Worm (Caenorhabditis elegans) whole organism, young adult: ENCODE measurements around the gene C28H8.3.

Experiments used
- B0336.3 ChIP-seq: fragments of 200-800 bp; sonication (Bioruptor generic); IDR thresholded peaks from 2 replicates; pipeline ENCODE4 v1.3.6; 2022; ENCODE audit warnings: missing genetic modification characterization, missing compliant biosample characterization
- C06A6.2 ChIP-seq: fragments of 200-800 bp; sonication (Bioruptor generic); conservative IDR thresholded peaks from 2 replicates; pipeline ENCODE4 v1.3.6; 2022; ENCODE audit warnings: missing genetic modification characterization, missing compliant biosample characterization
- F10E7.11 ChIP-seq: sonication (generic microtip); optimal IDR thresholded peaks from 2 replicates; lab custom pipeline; 2017; ENCODE audit warnings: mild to moderate bottlenecking, missing genetic modification characterization, moderate library complexity, missing compliant biosample characterization
- F22D6.2 ChIP-seq: sonication (generic microtip); optimal IDR thresholded peaks from 2 replicates; lab custom pipeline; 2016; ENCODE audit warnings: mild to moderate bottlenecking, missing genetic modification characterization, missing compliant biosample characterization
- F33H1.4 ChIP-seq: fragments of 200-800 bp; sonication (Bioruptor generic); IDR thresholded peaks from 2 replicates; pipeline ENCODE4 v1.3.6; 2022; ENCODE audit warnings: missing genetic modification reagents, missing genetic modification characterization, missing compliant biosample characterization
- F49E8.2 ChIP-seq: sonication (generic microtip); optimal IDR thresholded peaks from 3 replicates; lab custom pipeline; 2017; ENCODE audit warnings: missing genetic modification characterization, mild to moderate bottlenecking, missing compliant biosample characterization, antibody characterized with exemption, moderate library complexity; ENCODE audit not compliant: insufficient read depth
- K11D2.4 ChIP-seq: fragments of 200-800 bp; sonication (Bioruptor generic); IDR thresholded peaks from 2 replicates; pipeline ENCODE4 v1.3.6; 2022; ENCODE audit warnings: missing genetic modification reagents, missing genetic modification characterization, missing compliant biosample characterization
- ZK185.1 ChIP-seq: sonication (generic microtip); optimal IDR thresholded peaks from 2 replicates; lab custom pipeline; 2016; ENCODE audit warnings: mild to moderate bottlenecking, missing genetic modification characterization, missing compliant biosample characterization; ENCODE audit not compliant: poor library complexity, severe bottlenecking
- atf-7 ChIP-seq: sonication (generic microtip); optimal IDR thresholded peaks from 2 replicates; lab custom pipeline; 2017; ENCODE audit warnings: mild to moderate bottlenecking, missing genetic modification characterization, missing compliant biosample characterization
- attf-5 ChIP-seq: fragments of 200-800 bp; sonication (Bioruptor generic); optimal IDR thresholded peaks from 2 replicates; lab custom pipeline; 2018; ENCODE audit warnings: mild to moderate bottlenecking, missing genetic modification characterization, missing compliant biosample characterization
- ceh-100 ChIP-seq: fragments of 200-800 bp; sonication (Bioruptor generic); IDR thresholded peaks from 2 replicates; pipeline ENCODE4 v1.3.6; 2022; ENCODE audit warnings: missing genetic modification reagents, missing genetic modification characterization, missing compliant biosample characterization
- ceh-58 ChIP-seq: fragments of 200-800 bp; sonication (Bioruptor generic); IDR thresholded peaks from 2 replicates; pipeline ENCODE4 v1.3.6; 2022; ENCODE audit warnings: missing genetic modification characterization, missing compliant biosample characterization
- ceh-79 ChIP-seq: sonication (generic microtip); optimal IDR thresholded peaks from 2 replicates; lab custom pipeline; 2017; ENCODE audit warnings: mild to moderate bottlenecking, missing genetic modification characterization, missing compliant biosample characterization
- ceh-91 ChIP-seq: fragments of 200-800 bp; sonication (Bioruptor generic); IDR thresholded peaks from 2 replicates; pipeline ENCODE4 v1.3.6; 2022; ENCODE audit warnings: missing genetic modification reagents, missing genetic modification characterization, missing compliant biosample characterization
- chd-7 ChIP-seq: sonication (generic microtip); optimal IDR thresholded peaks from 2 replicates; lab custom pipeline; 2016; ENCODE audit warnings: mild to moderate bottlenecking, missing genetic modification characterization, moderate library complexity, missing compliant biosample characterization
- egl-44 ChIP-seq: fragments of 200-800 bp; sonication (Bioruptor generic); IDR thresholded peaks from 2 replicates; pipeline ENCODE4 v1.3.6; 2022; ENCODE audit warnings: missing genetic modification reagents, missing genetic modification characterization, missing compliant biosample characterization
- ekl-4 ChIP-seq: fragments of 200-800 bp; sonication (Bioruptor generic); IDR thresholded peaks from 2 replicates; pipeline ENCODE4 v1.3.6; 2022; ENCODE audit warnings: missing genetic modification reagents, missing genetic modification characterization, missing compliant biosample characterization
- ets-4 ChIP-seq: fragments of 200-800 bp; sonication (Bioruptor generic); optimal IDR thresholded peaks from 2 replicates; lab custom pipeline; 2018; ENCODE audit warnings: mild to moderate bottlenecking, missing genetic modification characterization, missing compliant biosample characterization
- hrde-1 ChIP-seq: sonication (generic microtip); optimal IDR thresholded peaks from 2 replicates; lab custom pipeline; 2016; ENCODE audit warnings: missing genetic modification characterization, mild to moderate bottlenecking, missing compliant biosample characterization, moderate library complexity, missing genotype, missing genetic modification reagents, borderline replicate concordance
- lin-26 ChIP-seq: fragments of 200-800 bp; sonication (Bioruptor generic); IDR thresholded peaks from 2 replicates; pipeline ENCODE4 v1.3.6; 2022; ENCODE audit warnings: missing genetic modification reagents, missing genetic modification characterization, missing compliant biosample characterization
- lsy-27 ChIP-seq: sonication (generic microtip); optimal IDR thresholded peaks from 2 replicates; lab custom pipeline; 2017; ENCODE audit warnings: missing genetic modification characterization, mild to moderate bottlenecking, missing compliant biosample characterization, antibody characterized with exemption, missing genotype, borderline replicate concordance; ENCODE audit not compliant: insufficient read depth
- madf-10 ChIP-seq: sonication (generic microtip); optimal IDR thresholded peaks from 2 replicates; lab custom pipeline; 2016; ENCODE audit warnings: mild to moderate bottlenecking, missing genetic modification characterization, missing compliant biosample characterization
- madf-6 ChIP-seq: fragments of 200-800 bp; sonication (Bioruptor generic); IDR thresholded peaks from 2 replicates; pipeline ENCODE4 v1.3.6; 2022; ENCODE audit warnings: missing genetic modification reagents, missing genetic modification characterization, missing compliant biosample characterization
- madf-8 ChIP-seq: fragments of 200-800 bp; sonication (Bioruptor generic); conservative IDR thresholded peaks from 2 replicates; pipeline ENCODE4 v1.3.6; 2022; ENCODE audit warnings: missing genetic modification reagents, missing genetic modification characterization, missing compliant biosample characterization
- mcd-1 ChIP-seq: fragments of 200-800 bp; sonication (Bioruptor generic); IDR thresholded peaks from 2 replicates; pipeline ENCODE4 v1.3.6; 2022; ENCODE audit warnings: missing genetic modification reagents, missing genetic modification characterization, missing compliant biosample characterization
- nfya-1 ChIP-seq: sonication (generic microtip); optimal IDR thresholded peaks from 2 replicates; lab custom pipeline; 2017; ENCODE audit warnings: antibody characterized with exemption, missing compliant biosample characterization, missing genetic modification characterization, borderline replicate concordance; ENCODE audit not compliant: insufficient read depth
- nhr-179 ChIP-seq: sonication (generic microtip); optimal IDR thresholded peaks from 2 replicates; lab custom pipeline; 2016; ENCODE audit warnings: mild to moderate bottlenecking, missing genetic modification characterization, missing compliant biosample characterization
- rcor-1 ChIP-seq: fragments of 200-800 bp; sonication (Bioruptor generic); IDR thresholded peaks from 2 replicates; pipeline ENCODE4 v1.3.6; 2022; ENCODE audit warnings: missing genetic modification reagents, missing genetic modification characterization, missing compliant biosample characterization
- rec-8 ChIP-seq, 2 experiments: sonication (generic microtip); optimal IDR thresholded peaks; 2 replicates each; lab custom pipeline; 2016; ENCODE audit warnings: mild to moderate bottlenecking in 2 of 2, missing genetic modification characterization in 2 of 2, missing genetic modification reagents in 2 of 2, missing genotype in 2 of 2, missing biosample characterization in 1 of 2, missing compliant biosample characterization in 1 of 2, moderate library complexity in 1 of 2
- sdz-38 ChIP-seq: sonication (generic microtip); optimal IDR thresholded peaks from 2 replicates; lab custom pipeline; 2016; ENCODE audit warnings: missing genotype, missing genetic modification characterization, missing compliant biosample characterization
- sea-2 ChIP-seq: fragments of 200-800 bp; sonication (Bioruptor generic); IDR thresholded peaks from 2 replicates; pipeline ENCODE4 v1.3.6; 2022; ENCODE audit warnings: missing genetic modification characterization, missing compliant biosample characterization
- snpc-4 ChIP-seq, 5 experiments: fragments of 150-350 bp in 1 of 5; sonication (generic microtip) in 4 of 5; optimal IDR thresholded peaks; 2 replicates each; lab custom pipeline; 2014 to 2018; ENCODE audit warnings: missing genetic modification characterization in 5 of 5, missing biosample characterization in 3 of 5, antibody characterized with exemption in 2 of 5, mild to moderate bottlenecking in 2 of 5, missing compliant biosample characterization in 2 of 5, missing genotype in 2 of 5, moderate library complexity in 2 of 5, missing genetic modification reagents in 1 of 5
- sptf-2 ChIP-seq: fragments of 200-800 bp; sonication (Bioruptor generic); optimal IDR thresholded peaks from 2 replicates; lab custom pipeline; 2018; ENCODE audit warnings: mild to moderate bottlenecking, missing genetic modification characterization, missing compliant biosample characterization
- tbp1 ChIP-seq: fragments of 200-800 bp; sonication (Bioruptor generic); optimal IDR thresholded peaks from 2 replicates; lab custom pipeline; 2018; ENCODE audit warnings: mild to moderate bottlenecking, missing genetic modification characterization, missing compliant biosample characterization
- tlf-1 ChIP-seq: fragments of 200-800 bp; sonication (Bioruptor generic); optimal IDR thresholded peaks from 2 replicates; lab custom pipeline; 2018; ENCODE audit warnings: mild to moderate bottlenecking, missing genetic modification characterization, missing compliant biosample characterization
- ztf-18 ChIP-seq: sonication (generic microtip); optimal IDR thresholded peaks from 2 replicates; lab custom pipeline; 2016; ENCODE audit warnings: missing genotype, mild to moderate bottlenecking, missing genetic modification characterization, missing compliant biosample characterization
- ztf-28 ChIP-seq: fragments of 200-800 bp; sonication (Bioruptor generic); IDR thresholded peaks from 2 replicates; pipeline ENCODE4 v1.3.6; 2022; ENCODE audit warnings: missing genetic modification reagents, missing genetic modification characterization, missing compliant biosample characterization
- ztf-3 ChIP-seq: fragments of 200-800 bp; sonication (Bioruptor generic); optimal IDR thresholded peaks from 2 replicates; lab custom pipeline; 2018; ENCODE audit warnings: mild to moderate bottlenecking, missing genetic modification characterization, missing compliant biosample characterization

Gene C28H8.3

DNA sequence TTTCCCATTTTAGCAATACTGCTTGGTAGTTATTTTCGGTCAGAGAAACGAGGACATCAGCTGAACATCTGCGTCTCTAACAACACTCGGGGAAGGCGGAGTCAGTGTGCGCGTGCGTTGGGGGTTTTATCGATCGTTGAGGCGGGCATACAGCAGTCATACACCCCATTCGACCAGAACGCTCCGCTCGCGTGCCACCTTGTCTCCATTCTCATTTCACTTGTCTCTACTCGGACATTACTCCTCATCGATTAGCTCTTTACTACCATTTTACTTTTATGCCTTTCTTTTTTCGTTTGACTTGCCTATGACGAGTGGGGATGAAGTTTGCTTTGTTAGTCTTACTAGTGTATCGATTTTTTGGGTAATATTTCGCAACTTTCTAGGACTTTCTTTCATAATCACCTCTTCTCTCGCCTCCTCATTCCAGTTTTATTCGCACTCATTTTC, 32.0 kb downstream of the C28H8.3 start (continued):
- no peak for TF ChIP-seq lsy-27
- TF ChIP-seq attf-5 (GFP tag; lab: Kevin White, UChicago), result peak; percentile 66
- no peak for TF ChIP-seq sptf-2 (GFP tag; lab: Kevin White, UChicago)
- TF ChIP-seq F33H1.4, result peak; percentile 38; the same call in 1 of the 2 replicates
- TF ChIP-seq madf-10 (tag; lab: Kevin White, UChicago), result peak; percentile 44
- TF ChIP-seq egl-44 (GFP tag; lab: Robert Waterston, UW), result peak; percentile 57; the same call in 1 of the 2 replicates
- TF ChIP-seq ceh-100 (GFP tag; lab: Robert Waterston, UW), result no peak
- peak; percentile 17; the same call in 1 of the 2 replicates for TF ChIP-seq C06A6.2 (GFP tag; lab: Robert Waterston, UW)
- TF ChIP-seq mcd-1 (GFP tag; lab: Robert Waterston, UW), result no peak
- TF ChIP-seq F10E7.11, result no peak
- peak; percentile 10 for TF ChIP-seq ztf-18
- TF ChIP-seq chd-7 (tag; lab: Kevin White, UChicago), result peak; percentile 69
- no peak for TF ChIP-seq ceh-91 (GFP tag; lab: Robert Waterston, UW)
- no peak for TF ChIP-seq F22D6.2
- peak; percentile 9 for TF ChIP-seq tbp1 (GFP tag; lab: Kevin White, UChicago)
- no peak for TF ChIP-seq sea-2 (GFP tag; lab: Robert Waterston, UW)
- TF ChIP-seq ztf-3 (GFP tag; lab: Kevin White, UChicago), result peak; percentile 1
- no peak for TF ChIP-seq rec-8 (tag; optimal IDR thresholded peaks at IDR 0.05; lab: Kevin White, UChicago)
- peak; percentile 6; the same call in 1 of the 2 replicates for TF ChIP-seq madf-6 (GFP tag; lab: Robert Waterston, UW)
- TF ChIP-seq ekl-4 (GFP tag; lab: Robert Waterston, UW), result peak; percentile 11; the same call in 1 of the 2 replicates
- no peak for TF ChIP-seq nfya-1 (tag; lab: Kevin White, UChicago)
- TF ChIP-seq K11D2.4 (GFP tag; lab: Robert Waterston, UW), result no peak
- TF ChIP-seq rcor-1 (GFP tag; lab: Robert Waterston, UW), result peak; percentile 58; the same call in 1 of the 2 replicates
- TF ChIP-seq atf-7 (tag; lab: Kevin White, UChicago), result peak; percentile 67
- TF ChIP-seq F49E8.2 (tag; lab: Kevin White, UChicago), result no peak
- 0 out of 2 replicates have a peak, but pooled peaks have one; percentile 60 for TF ChIP-seq lin-26 (GFP tag; lab: Robert Waterston, UW)
- no peak for TF ChIP-seq ZK185.1 (tag; lab: Kevin White, UChicago)
- no peak for TF ChIP-seq ceh-79 (tag; lab: Kevin White, UChicago)
- TF ChIP-seq nhr-179 (tag; lab: Kevin White, UChicago), result no peak
- TF ChIP-seq ets-4 (GFP tag; lab: Kevin White, UChicago), result peak; percentile 83
- TF ChIP-seq hrde-1 (tag; lab: Kevin White, UChicago), result no peak
- TF ChIP-seq tlf-1 (GFP tag; lab: Kevin White, UChicago), result peak; percentile 47
- TF ChIP-seq sdz-38, result no peak
- no peak for TF ChIP-seq ztf-28 (GFP tag; lab: Robert Waterston, UW)
- no peak for TF ChIP-seq snpc-4 (GFP tag; optimal IDR thresholded peaks at IDR 0.05; lab: Kevin White, UChicago)
- TF ChIP-seq snpc-4 (tag; optimal IDR thresholded peaks at IDR 0.05; lab: Kevin White, UChicago), result peak in 3 of 4 experiments; percentile 2 to 33 (median 16)
- no peak for TF ChIP-seq madf-8
- TF ChIP-seq ceh-58 (GFP tag; lab: Robert Waterston, UW), result peak; percentile 2; the same call in 1 of the 2 replicates
- peak; percentile 37; the same call in 1 of the 2 replicates for TF ChIP-seq B0336.3 (GFP tag; lab: Robert Waterston, UW)
